Fruit fly (Drosophila melanogaster) whole organism, pupa: Measurements from ENCODE around the gene CG32152.

Experiments
- CG34367 ChIP-seq: fragments of 200-800 bp; sonication (Bioruptor generic); optimal IDR thresholded peaks from 2 replicates; lab custom pipeline; 2018; ENCODE audit warnings: missing biosample characterization, mild to moderate bottlenecking, missing genetic modification characterization
- EcR ChIP-seq: fragments of 200-800 bp; sonication (Bioruptor generic); optimal IDR thresholded peaks from 3 replicates; lab custom pipeline; 2019; ENCODE audit warnings: missing biosample characterization, missing genetic modification characterization, mild to moderate bottlenecking, moderate library complexity, missing genetic modification reagents

- TF ChIP-seq EcR (GFP tag; lab: Kevin White, UChicago) (peak; percentile 77), CG34367 (tag; lab: Kevin White, UChicago) (no peak)
Measured at dm6 chr3L:16173818-16174601, 30.2 kb upstream of the CG32152 start.
